Worm (Caenorhabditis elegans) whole organism, young adult: ENCODE results near the gene ZK1127.4.

Experiments used
- B0019.2 ChIP-seq: fragments of 200-800 bp; sonication (Bioruptor generic); conservative IDR thresholded peaks from 2 replicates; pipeline ENCODE4 v1.3.6; 2022; ENCODE audit warnings: missing genetic modification reagents, missing genetic modification characterization, missing compliant biosample characterization
- B0336.3 ChIP-seq: fragments of 200-800 bp; sonication (Bioruptor generic); IDR thresholded peaks from 2 replicates; pipeline ENCODE4 v1.3.6; 2022; ENCODE audit warnings: missing genetic modification characterization, missing compliant biosample characterization
- D2030.7 ChIP-seq: fragments of 200-800 bp; sonication (Bioruptor generic); IDR thresholded peaks from 2 replicates; pipeline ENCODE4 v1.3.6; 2022; ENCODE audit warnings: missing genetic modification reagents, missing genetic modification characterization, missing compliant biosample characterization
- F33H1.4 ChIP-seq: fragments of 200-800 bp; sonication (Bioruptor generic); IDR thresholded peaks from 2 replicates; pipeline ENCODE4 v1.3.6; 2022; ENCODE audit warnings: missing genetic modification reagents, missing genetic modification characterization, missing compliant biosample characterization
- F39B2.1 ChIP-seq: fragments of 200-800 bp; sonication (Bioruptor generic); IDR thresholded peaks from 2 replicates; pipeline ENCODE4 v1.3.6; 2022; ENCODE audit warnings: missing genetic modification reagents, missing genetic modification characterization, missing compliant biosample characterization
- F49E8.2 ChIP-seq: sonication (generic microtip); optimal IDR thresholded peaks from 3 replicates; lab custom pipeline; 2017; ENCODE audit warnings: missing genetic modification characterization, mild to moderate bottlenecking, missing compliant biosample characterization, antibody characterized with exemption, moderate library complexity; ENCODE audit not compliant: insufficient read depth
- Y56A3A.18 ChIP-seq: fragments of 200-800 bp; sonication (Bioruptor generic); IDR thresholded peaks from 2 replicates; pipeline ENCODE4 v1.3.6; 2022; ENCODE audit warnings: missing genetic modification reagents, missing genetic modification characterization, missing compliant biosample characterization
- Y95B8A.8 ChIP-seq: fragments of 200-800 bp; sonication (Bioruptor generic); IDR thresholded peaks from 2 replicates; pipeline ENCODE4 v1.3.6; 2022; ENCODE audit warnings: missing genetic modification reagents, missing genetic modification characterization, missing compliant biosample characterization
- bed-2 ChIP-seq: fragments of 200-800 bp; sonication (Bioruptor generic); IDR thresholded peaks from 2 replicates; pipeline ENCODE4 v1.3.6; 2022; ENCODE audit warnings: missing genetic modification reagents, missing genetic modification characterization, missing compliant biosample characterization
- cebp-2 ChIP-seq: fragments of 200-800 bp; sonication (Bioruptor generic); IDR thresholded peaks from 2 replicates; pipeline ENCODE4 v1.3.6; 2022; ENCODE audit warnings: missing genetic modification characterization, missing compliant biosample characterization
- ceh-100 ChIP-seq: fragments of 200-800 bp; sonication (Bioruptor generic); IDR thresholded peaks from 2 replicates; pipeline ENCODE4 v1.3.6; 2022; ENCODE audit warnings: missing genetic modification reagents, missing genetic modification characterization, missing compliant biosample characterization
- ceh-91 ChIP-seq: fragments of 200-800 bp; sonication (Bioruptor generic); IDR thresholded peaks from 2 replicates; pipeline ENCODE4 v1.3.6; 2022; ENCODE audit warnings: missing genetic modification reagents, missing genetic modification characterization, missing compliant biosample characterization
- dox-1 ChIP-seq: fragments of 200-800 bp; sonication (Bioruptor generic); IDR thresholded peaks from 2 replicates; pipeline ENCODE4 v1.3.6; 2022; ENCODE audit warnings: missing genetic modification reagents, missing genetic modification characterization, missing compliant biosample characterization
- dpl-1 ChIP-seq: fragments of 150-350 bp; optimal IDR thresholded peaks from 2 replicates; lab custom pipeline; 2014; ENCODE audit warnings: missing biosample characterization, missing genetic modification reagents, missing genetic modification characterization
- efl-1 ChIP-seq: fragments of 150-350 bp; optimal IDR thresholded peaks from 2 replicates; lab custom pipeline; 2014; ENCODE audit warnings: missing biosample characterization, missing genetic modification reagents, missing genetic modification characterization
- gei-17 ChIP-seq: fragments of 200-800 bp; sonication (Bioruptor generic); optimal IDR thresholded peaks from 2 replicates; lab custom pipeline; 2018; ENCODE audit warnings: mild to moderate bottlenecking, missing genetic modification characterization, missing compliant biosample characterization
- hlh-26 ChIP-seq: fragments of 200-800 bp; sonication (Bioruptor generic); conservative IDR thresholded peaks from 2 replicates; pipeline ENCODE4 v1.3.6; 2022; ENCODE audit warnings: missing genetic modification reagents, missing genetic modification characterization, missing compliant biosample characterization
- hmg-1.2 ChIP-seq: fragments of 200-800 bp; sonication (Bioruptor generic); IDR thresholded peaks from 2 replicates; pipeline ENCODE4 v1.3.6; 2022; ENCODE audit warnings: missing genetic modification reagents, missing genetic modification characterization, missing compliant biosample characterization
- hrde-1 ChIP-seq: sonication (generic microtip); optimal IDR thresholded peaks from 2 replicates; lab custom pipeline; 2016; ENCODE audit warnings: missing genetic modification characterization, mild to moderate bottlenecking, missing compliant biosample characterization, moderate library complexity, missing genotype, missing genetic modification reagents, borderline replicate concordance
- hsf-1 ChIP-seq: fragments of 200-800 bp; sonication (Bioruptor generic); IDR thresholded peaks from 2 replicates; pipeline ENCODE4 v1.3.6; 2022; ENCODE audit warnings: missing genetic modification reagents, missing genetic modification characterization, missing compliant biosample characterization
- let-607 ChIP-seq, 2 experiments: fragments of 200-800 bp in 1 of 2; sonication (Bioruptor generic) in 1 of 2; sonication (generic microtip) in 1 of 2; optimal IDR thresholded peaks; 2 replicates each; lab custom pipeline; 2016 to 2018; ENCODE audit warnings: mild to moderate bottlenecking in 2 of 2, missing compliant biosample characterization in 2 of 2, missing genetic modification characterization in 2 of 2, moderate library complexity in 2 of 2, missing genotype in 1 of 2
- lin-54 ChIP-seq: fragments of 200-800 bp; sonication (Bioruptor generic); optimal IDR thresholded peaks from 2 replicates; lab custom pipeline; 2018; ENCODE audit warnings: mild to moderate bottlenecking, missing genetic modification characterization, missing compliant biosample characterization
- lir-1 ChIP-seq: fragments of 200-800 bp; sonication (Bioruptor generic); conservative IDR thresholded peaks from 2 replicates; pipeline ENCODE4 v1.3.6; 2022; ENCODE audit warnings: missing genetic modification reagents, missing genetic modification characterization, missing compliant biosample characterization
- lsl-1 ChIP-seq: fragments of 200-800 bp; sonication (Bioruptor generic); optimal IDR thresholded peaks from 2 replicates; lab custom pipeline; 2018; ENCODE audit warnings: mild to moderate bottlenecking, missing genetic modification characterization, moderate library complexity, missing compliant biosample characterization
- madf-6 ChIP-seq: fragments of 200-800 bp; sonication (Bioruptor generic); IDR thresholded peaks from 2 replicates; pipeline ENCODE4 v1.3.6; 2022; ENCODE audit warnings: missing genetic modification reagents, missing genetic modification characterization, missing compliant biosample characterization
- madf-8 ChIP-seq: fragments of 200-800 bp; sonication (Bioruptor generic); conservative IDR thresholded peaks from 2 replicates; pipeline ENCODE4 v1.3.6; 2022; ENCODE audit warnings: missing genetic modification reagents, missing genetic modification characterization, missing compliant biosample characterization
- mel-28 ChIP-seq: sonication (generic microtip); optimal IDR thresholded peaks from 2 replicates; lab custom pipeline; 2016; ENCODE audit warnings: borderline replicate concordance, mild to moderate bottlenecking, missing genetic modification characterization, missing compliant biosample characterization
- mxl-1 ChIP-seq: sonication (generic microtip); optimal IDR thresholded peaks from 2 replicates; lab custom pipeline; 2016; ENCODE audit warnings: missing genetic modification characterization, missing compliant biosample characterization
- nfya-2 ChIP-seq: fragments of 200-800 bp; sonication (Bioruptor generic); IDR thresholded peaks from 2 replicates; pipeline ENCODE4 v1.3.6; 2022; ENCODE audit warnings: missing genetic modification reagents, missing genetic modification characterization, missing compliant biosample characterization
- nhr-179 ChIP-seq: sonication (generic microtip); optimal IDR thresholded peaks from 2 replicates; lab custom pipeline; 2016; ENCODE audit warnings: mild to moderate bottlenecking, missing genetic modification characterization, missing compliant biosample characterization
- nhr-27 ChIP-seq: fragments of 200-800 bp; sonication (Bioruptor generic); optimal IDR thresholded peaks from 2 replicates; lab custom pipeline; 2018; ENCODE audit warnings: mild to moderate bottlenecking, missing genetic modification characterization, moderate library complexity, missing compliant biosample characterization
- nhr-80 ChIP-seq: sonication (generic microtip); optimal IDR thresholded peaks from 2 replicates; lab custom pipeline; 2016; ENCODE audit warnings: missing genetic modification characterization, missing compliant biosample characterization
- pbrm-1 ChIP-seq: fragments of 200-800 bp; sonication (Bioruptor generic); IDR thresholded peaks from 2 replicates; pipeline ENCODE4 v1.3.6; 2022; ENCODE audit warnings: missing genetic modification reagents, missing genetic modification characterization, missing compliant biosample characterization
- pha-4 ChIP-seq: fragments of 150-350 bp; sonication (generic microtip); optimal IDR thresholded peaks from 2 replicates; lab custom pipeline; 2014; ENCODE audit warnings: missing biosample characterization, missing genetic modification reagents, missing genetic modification characterization
- rcor-1 ChIP-seq: fragments of 200-800 bp; sonication (Bioruptor generic); IDR thresholded peaks from 2 replicates; pipeline ENCODE4 v1.3.6; 2022; ENCODE audit warnings: missing genetic modification reagents, missing genetic modification characterization, missing compliant biosample characterization
- snpc-1.3 ChIP-seq: sonication (generic microtip); optimal IDR thresholded peaks from 2 replicates; lab custom pipeline; 2017; ENCODE audit warnings: missing genetic modification characterization, mild to moderate bottlenecking, missing compliant biosample characterization, antibody characterized with exemption, moderate library complexity, missing genotype, missing genetic modification reagents; ENCODE audit not compliant: insufficient read depth
- snpc-3.4 ChIP-seq: sonication (generic microtip); optimal IDR thresholded peaks from 2 replicates; lab custom pipeline; 2017; ENCODE audit warnings: missing genetic modification characterization, mild to moderate bottlenecking, missing compliant biosample characterization, antibody characterized with exemption, moderate library complexity, missing genotype, missing genetic modification reagents
- snpc-4 ChIP-seq, 5 experiments: fragments of 150-350 bp in 1 of 5; sonication (generic microtip) in 4 of 5; optimal IDR thresholded peaks; 2 replicates each; lab custom pipeline; 2014 to 2018; ENCODE audit warnings: missing genetic modification characterization in 5 of 5, missing biosample characterization in 3 of 5, antibody characterized with exemption in 2 of 5, mild to moderate bottlenecking in 2 of 5, missing compliant biosample characterization in 2 of 5, missing genotype in 2 of 5, moderate library complexity in 2 of 5, missing genetic modification reagents in 1 of 5
- tbp1 ChIP-seq: fragments of 200-800 bp; sonication (Bioruptor generic); optimal IDR thresholded peaks from 2 replicates; lab custom pipeline; 2018; ENCODE audit warnings: mild to moderate bottlenecking, missing genetic modification characterization, missing compliant biosample characterization
- tlf-1 ChIP-seq: fragments of 200-800 bp; sonication (Bioruptor generic); optimal IDR thresholded peaks from 2 replicates; lab custom pipeline; 2018; ENCODE audit warnings: mild to moderate bottlenecking, missing genetic modification characterization, missing compliant biosample characterization
- unc-130 ChIP-seq: sonication (generic microtip); optimal IDR thresholded peaks from 2 replicates; lab custom pipeline; 2016; ENCODE audit warnings: missing genetic modification reagents, missing genetic modification characterization, missing compliant biosample characterization
- xnd-1 ChIP-seq: sonication (generic microtip); optimal IDR thresholded peaks from 2 replicates; lab custom pipeline; 2016; ENCODE audit warnings: missing genotype, missing genetic modification reagents, missing genetic modification characterization, missing compliant biosample characterization

ZK1127.4 gene

ce11 chrII:7031137-7031697, 22.5 kb upstream of the ZK1127.4 start:
- TF ChIP-seq nhr-80 (peak; percentile 84), xnd-1 (tag; lab: Kevin White, UChicago) (no peak), let-607 (tag; optimal IDR thresholded peaks at IDR 0.05; lab: Kevin White, UChicago) (peak in 1 of 2 experiments; percentile 20), Y56A3A.18 (no peak)

- TF ChIP-seq snpc-4 (GFP tag; optimal IDR thresholded peaks at IDR 0.05; lab: Kevin White, UChicago), result no peak
- TF ChIP-seq snpc-4 (tag; optimal IDR thresholded peaks at IDR 0.05; lab: Kevin White, UChicago), result no peak
- TF ChIP-seq Y95B8A.8 (GFP tag; lab: Robert Waterston, UW), result 0 out of 2 replicates have a peak, but pooled peaks have one; percentile 45
- peak; percentile 49 for TF ChIP-seq F49E8.2 (tag; lab: Kevin White, UChicago)
- TF ChIP-seq hrde-1, result no peak
- TF ChIP-seq dox-1 (GFP tag; lab: Robert Waterston, UW), result peak; percentile 69
- TF ChIP-seq nhr-27 (tag; lab: Kevin White, UChicago), result no peak
- peak; percentile 91 for TF ChIP-seq F33H1.4 (GFP tag; lab: Robert Waterston, UW)
- 0 out of 2 replicates have a peak, but pooled peaks have one; percentile 31 for TF ChIP-seq ceh-100 (GFP tag; lab: Robert Waterston, UW)
- TF ChIP-seq hsf-1 (GFP tag; lab: Robert Waterston, UW), result peak; percentile 90
- peak; percentile 90 for TF ChIP-seq madf-8 (GFP tag; lab: Robert Waterston, UW)
- no peak for TF ChIP-seq pha-4 (tag; lab: Kevin White, UChicago)
- TF ChIP-seq nhr-179, result no peak
- TF ChIP-seq B0019.2 (GFP tag; lab: Robert Waterston, UW), result peak; percentile 66; the same call in 1 of the 2 replicates
- peak; percentile 43; the same call in 1 of the 2 replicates for TF ChIP-seq hmg-1.2
- peak; percentile 18 for TF ChIP-seq tbp1 (GFP tag; lab: Kevin White, UChicago)
- no peak for TF ChIP-seq mxl-1 (tag; lab: Kevin White, UChicago)
- TF ChIP-seq unc-130, result peak; percentile 30
- no peak for TF ChIP-seq Y56A3A.18
- TF ChIP-seq mel-28 (tag; lab: Kevin White, UChicago), result no peak
- no peak for TF ChIP-seq B0336.3 (GFP tag; lab: Robert Waterston, UW)
- TF ChIP-seq xnd-1 (tag; lab: Kevin White, UChicago), result peak; percentile 78
- TF ChIP-seq D2030.7 (GFP tag; lab: Robert Waterston, UW), result peak; percentile 84
- TF ChIP-seq nfya-2 (GFP tag; lab: Robert Waterston, UW), result no peak
- TF ChIP-seq lin-54 (GFP tag; lab: Kevin White, UChicago), result peak; percentile 58
- TF ChIP-seq snpc-3.4 (tag; lab: Kevin White, UChicago), result peak; percentile 74
- TF ChIP-seq hlh-26 (GFP tag; lab: Robert Waterston, UW), result no peak
- TF ChIP-seq lir-1 (GFP tag; lab: Robert Waterston, UW), result no peak
- peak; percentile 8 for TF ChIP-seq snpc-1.3
- peak; percentile 85 for TF ChIP-seq lsl-1
- peak; percentile 92 for TF ChIP-seq ceh-91 (GFP tag; lab: Robert Waterston, UW)
- peak; percentile 76 for TF ChIP-seq dpl-1
- TF ChIP-seq tlf-1 (GFP tag; lab: Kevin White, UChicago), result peak; percentile 47
- peak; percentile 48; the same call in 1 of the 2 replicates for TF ChIP-seq rcor-1 (GFP tag; lab: Robert Waterston, UW)
- TF ChIP-seq bed-2, result no peak
- no peak for TF ChIP-seq gei-17 (GFP tag; lab: Kevin White, UChicago)
- TF ChIP-seq F39B2.1 (GFP tag; lab: Robert Waterston, UW), result no peak
- TF ChIP-seq efl-1, result peak; percentile 91
- no peak for TF ChIP-seq cebp-2
- peak; percentile 93 for TF ChIP-seq madf-6
- TF ChIP-seq pbrm-1 (GFP tag; lab: Robert Waterston, UW), result 0 out of 2 replicates have a peak, but pooled peaks have one; percentile 16
Measured at ce11 chrII:7037659-7038342, 15.9 kb upstream of the ZK1127.4 start, which contains the start of gene cin-4. TSS of gene cin-4 (plus strand) at chrII:7038292.
